Worm (Caenorhabditis elegans): Measurements from ENCODE around the gene abhd-3.2.

The abhd-3.2 gene

DNA sequence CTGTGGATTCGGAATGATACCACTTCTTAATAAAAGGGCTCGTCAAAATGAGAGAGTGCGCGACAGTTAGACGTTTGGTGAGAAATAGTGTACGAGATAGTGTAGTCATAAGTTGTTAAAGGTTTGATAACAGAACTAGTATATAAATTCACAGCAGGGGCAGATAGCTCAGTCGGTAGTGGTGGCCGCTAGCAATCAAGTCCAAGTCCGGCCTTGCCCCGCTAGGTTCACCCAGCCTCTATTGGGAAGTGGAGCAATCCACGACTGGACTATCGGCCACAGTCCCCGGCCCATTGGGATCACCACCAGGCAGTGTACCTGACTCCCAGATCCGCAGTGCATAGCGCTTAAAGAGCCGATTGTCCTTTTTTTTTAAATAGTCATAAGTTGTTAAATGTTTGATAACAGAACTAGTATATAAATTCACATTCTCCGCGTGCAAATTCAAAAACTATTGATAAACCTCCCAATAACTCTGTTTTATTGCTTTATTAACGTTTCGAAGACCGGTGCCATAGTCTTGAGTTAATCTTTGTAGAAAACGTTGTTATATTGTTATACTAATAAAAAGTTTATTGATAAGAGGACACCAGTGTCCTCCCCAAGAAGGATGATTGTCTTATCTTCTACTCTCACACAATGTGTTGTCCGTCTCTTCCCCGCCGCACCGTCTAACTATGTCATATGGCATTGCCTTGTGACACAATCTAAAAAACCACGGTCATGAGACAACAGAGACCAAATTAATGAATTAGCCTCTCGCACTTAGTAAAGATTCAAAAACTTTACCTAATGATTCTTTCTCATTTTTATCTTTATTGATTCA is 33.0 kb upstream of the abhd-3.2 start (continued):
- TF ChIP-seq nhr-80 (tag; optimal IDR thresholded peaks at IDR 0.05): peak; percentile 87
- peak; percentile 13 for TF ChIP-seq K12H6.12 (tag; optimal IDR thresholded peaks at IDR 0.05)
- peak; percentile 65; the same call in 1 of the 2 replicates for TF ChIP-seq Y53G8AR.9 (GFP tag; conservative IDR thresholded peaks at IDR 0.05)
- TF ChIP-seq repo-1 (tag; optimal IDR thresholded peaks at IDR 0.05): peak; percentile 45
- TF ChIP-seq die-1 (tag; optimal IDR thresholded peaks at IDR 0.05): no peak
- TF ChIP-seq B0035.1 (tag; optimal IDR thresholded peaks at IDR 0.05): peak; percentile 2

DNA sequence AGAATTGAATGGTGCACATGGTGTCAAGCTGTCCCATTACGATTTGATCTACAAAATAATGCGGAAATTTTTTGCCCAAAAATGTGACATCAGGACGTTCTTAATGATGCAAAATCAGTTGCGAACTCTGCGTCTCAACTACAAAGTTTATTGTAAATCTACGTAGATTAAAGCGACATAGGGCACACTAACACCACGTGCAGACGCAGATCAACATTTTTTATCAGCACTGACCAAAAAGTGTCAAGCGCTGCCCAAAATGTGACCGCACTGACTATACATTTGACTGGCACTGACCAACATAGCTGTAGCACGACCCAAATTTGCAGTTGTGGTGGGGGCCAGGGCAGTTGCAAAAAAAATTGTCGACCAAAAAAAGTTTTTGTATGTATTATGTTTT is 31.7 kb upstream of the abhd-3.2 start:
- TF ChIP-seq ceh-58 (GFP tag; IDR thresholded peaks at IDR 0.05): 0 out of 2 replicates have a peak, but pooled peaks have one; percentile 22
- no peak for TF ChIP-seq tbx-9 (tag; optimal IDR thresholded peaks at IDR 0.05; ENCODE audit: borderline replicate concordance)
- TF ChIP-seq nhr-80 (tag; optimal IDR thresholded peaks at IDR 0.05): peak; percentile 48

DNA sequence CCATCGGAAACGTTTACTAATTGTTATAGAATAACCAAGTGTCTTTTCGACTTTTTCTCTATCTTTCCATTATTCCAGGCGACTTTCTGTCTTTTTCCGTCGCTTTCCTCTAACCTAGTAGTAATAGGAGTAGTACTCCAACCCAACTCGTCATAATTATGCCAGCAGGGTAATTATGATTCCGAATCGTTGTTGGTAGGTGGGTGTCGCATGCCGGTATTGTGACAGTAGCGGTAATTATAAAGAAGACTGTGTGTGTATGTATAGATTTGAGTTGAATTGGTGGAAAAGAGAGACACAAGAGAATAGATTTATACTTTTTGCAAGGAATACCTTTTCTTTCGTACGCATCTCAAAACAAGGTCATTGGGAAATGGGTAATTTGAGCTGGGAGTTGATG is 27.2 kb upstream of the abhd-3.2 start:
- no peak for TF ChIP-seq lin-26 (GFP tag; IDR thresholded peaks at IDR 0.05)
- TF ChIP-seq Y67H2A.10 (GFP tag; conservative IDR thresholded peaks at IDR 0.05): no peak
- no peak for TF ChIP-seq Y53G8AR.9 (GFP tag; conservative IDR thresholded peaks at IDR 0.05)
- TF ChIP-seq let-607 (tag; optimal IDR thresholded peaks at IDR 0.05): no peak
- no peak for TF ChIP-seq somi-1 (GFP tag; optimal IDR thresholded peaks at IDR 0.05)
- TF ChIP-seq attf-3 (GFP tag; conservative IDR thresholded peaks at IDR 0.05): no peak

DNA sequence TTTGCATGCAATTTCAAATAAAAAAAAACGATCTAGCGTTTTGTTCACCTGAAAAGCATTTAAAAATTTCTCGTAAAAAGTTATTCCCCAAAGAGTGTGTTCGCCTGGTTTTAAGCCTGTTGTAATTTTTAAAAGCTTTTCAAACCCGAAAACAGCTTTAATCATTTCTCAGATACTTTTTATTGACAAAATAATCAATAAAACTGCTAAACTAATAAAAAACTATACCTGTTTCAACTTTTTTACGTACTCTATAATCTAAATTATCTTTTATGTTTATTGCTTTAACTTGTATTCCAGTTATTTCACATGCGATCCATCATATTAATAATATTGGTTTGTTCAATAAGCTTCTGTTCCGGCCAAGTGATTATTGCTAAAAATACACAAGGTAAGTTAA is 26.2 kb upstream of the abhd-3.2 start, which contains the start of gene cutl-21:
TSS of gene cutl-21 (plus strand) at position 301 of the 400 bp plus-strand sequence.
- no peak for TF ChIP-seq egl-18 (GFP tag; IDR thresholded peaks at IDR 0.05)
- no peak for TF ChIP-seq F23B12.7 (tag; optimal IDR thresholded peaks at IDR 0.05; ENCODE audit: insufficient read depth)
- TF ChIP-seq T26A5.8 (tag; optimal IDR thresholded peaks at IDR 0.05): no peak
- no peak for TF ChIP-seq die-1 (tag; optimal IDR thresholded peaks at IDR 0.05)
- TF ChIP-seq hmg-1.2 (GFP tag; IDR thresholded peaks at IDR 0.05): no peak
- no peak for TF ChIP-seq snpc-1.3 (tag; optimal IDR thresholded peaks at IDR 0.05; ENCODE audit: insufficient read depth)

DNA sequence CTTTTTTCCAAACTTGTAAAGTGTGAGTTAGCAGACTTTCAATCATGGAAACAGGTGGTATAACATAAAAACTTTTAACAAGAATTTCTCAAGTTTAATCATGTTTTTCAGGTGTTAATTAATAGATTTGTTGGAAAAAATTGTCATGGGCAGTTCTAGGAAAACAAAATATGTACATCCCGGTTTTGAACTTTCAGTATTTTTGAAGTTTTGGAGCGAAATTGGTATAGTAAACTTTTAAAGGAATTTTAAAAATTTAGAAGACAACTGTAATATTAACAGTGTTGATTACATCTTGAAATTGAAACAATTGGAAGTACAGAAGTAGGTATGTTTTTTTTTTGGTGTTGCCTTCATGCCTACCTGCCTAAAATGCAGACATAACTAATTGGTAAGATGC is 16.9 kb upstream of the abhd-3.2 start:
- TF ChIP-seq lin-40 (tag; optimal IDR thresholded peaks at IDR 0.05) (no peak), ceh-27 (GFP tag; optimal IDR thresholded peaks at IDR 0.05) (no peak), rec-8 (tag; optimal IDR thresholded peaks at IDR 0.05) (no peak), nfyb-1 (GFP tag; IDR thresholded peaks at IDR 0.05) (no peak), ztf-3 (GFP tag; optimal IDR thresholded peaks at IDR 0.05) (no peak), die-1 (tag; optimal IDR thresholded peaks at IDR 0.05) (no peak), ceh-40 (GFP tag; IDR thresholded peaks at IDR 0.05) (no peak), ztf-28 (GFP tag; IDR thresholded peaks at IDR 0.05) (no peak), B0035.1 (tag; optimal IDR thresholded peaks at IDR 0.05) (no peak), D2030.7 (GFP tag; IDR thresholded peaks at IDR 0.05) (no peak), Y53F4B.3 (GFP tag; IDR thresholded peaks at IDR 0.05) (no peak), zfh-2 (GFP tag; conservative IDR thresholded peaks at IDR 0.05) (no peak), snpc-4 (GFP tag; optimal IDR thresholded peaks at IDR 0.05) (no peak), snpc-4 (tag; optimal IDR thresholded peaks at IDR 0.05) (no peak)

Measured in whole organism, young adult.